Fruit fly (Drosophila melanogaster) whole organism, larva: ENCODE results near the gene CG11842.
A peak's percentile ranks its signal among the peaks of the same experiment; 100 is the strongest.

Experiments used
- noc ChIP-seq: fragments of 200-800 bp; sonication (Bioruptor generic); optimal IDR thresholded peaks from 3 replicates; lab custom pipeline; 2019; ENCODE audit warnings: missing biosample characterization, mild to moderate bottlenecking, missing genetic modification characterization, moderate library complexity

Gene CG11842

dm6 chr3R:29052380-29052779, at the start of gene CG11842:
CG11842 (plus strand) TSS chr3R:29052680.
- TF ChIP-seq noc: no peak

- TF ChIP-seq noc: no peak
Measured at dm6 chr3R:29004884-29005621, 47.4 kb upstream of the CG11842 start.

dm6 chr3R:29005622-29006018, 46.9 kb upstream of the CG11842 start:
- no peak for TF ChIP-seq noc

dm6 chr3R:29011144-29011543, 41.3 kb upstream of the CG11842 start:
- no peak for TF ChIP-seq noc

DNA sequence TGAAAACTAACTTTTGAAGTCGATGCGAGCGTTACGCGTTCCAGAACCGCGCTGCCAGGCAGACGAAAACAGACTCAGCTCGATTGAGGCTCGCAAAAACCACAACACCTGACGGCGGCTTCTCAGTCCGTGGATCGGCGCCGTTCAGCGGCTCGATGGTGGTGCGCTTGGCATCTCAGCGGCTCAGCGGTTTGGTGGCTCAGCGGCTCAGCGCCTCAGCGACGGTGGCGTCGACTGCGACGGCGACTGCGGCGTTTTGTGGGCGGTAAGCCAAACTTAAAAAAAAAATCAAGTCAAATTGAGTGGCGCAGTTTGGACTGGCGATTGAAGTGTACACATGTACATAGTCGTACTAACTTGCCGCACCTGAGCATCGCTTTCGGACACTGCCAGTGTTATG, 32.1 kb upstream of the CG11842 start, which contains the start of gene wat:
Gene wat, minus strand, starts transcription at position 41 of the 400 bp plus-strand sequence.
- TF ChIP-seq noc: no peak

dm6 chr3R:29024671-29025070, 27.8 kb upstream of the CG11842 start, which contains the start of gene CG14518:
CG14518 (plus strand) TSS chr3R:29024971.
- TF ChIP-seq noc: no peak

DNA sequence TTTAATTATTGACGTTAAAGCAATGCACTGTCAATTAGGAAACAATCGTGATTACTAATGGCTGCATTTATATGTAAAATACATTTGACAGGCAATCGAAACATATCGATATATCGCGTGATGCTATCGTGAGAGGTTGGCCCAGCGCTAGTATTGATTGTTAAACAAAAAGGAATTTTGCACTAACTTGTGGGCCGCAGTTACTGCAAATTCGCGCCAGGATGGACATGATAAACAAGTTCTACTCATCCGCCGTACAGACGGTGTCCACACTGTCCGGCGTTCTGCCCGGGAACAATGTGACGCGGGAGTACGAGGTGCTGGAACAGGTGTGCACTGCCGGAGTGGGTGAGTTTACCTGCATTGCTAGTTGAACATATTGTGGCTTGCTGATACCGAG, 25.4 kb upstream of the CG11842 start, which contains the start of the genes eIF4E6 and CG1951:
Gene eIF4E6, minus strand, starts transcription at position 53 of the 400 bp plus-strand sequence.
Gene CG1951, plus strand, starts transcription at position 115 of the 400 bp plus-strand sequence.
- TF ChIP-seq noc: no peak

dm6 chr3R:29032542-29032941, 19.9 kb upstream of the CG11842 start, which contains the start of gene Ssl2:
Ssl2 (minus strand) TSS chr3R:29032642.
- no peak for TF ChIP-seq noc

dm6 chr3R:29033909-29034629, 18.4 kb upstream of the CG11842 start, which contains the start of the genes beta4GalNAcTB and Cpsf100:
beta4GalNAcTB (minus strand) TSS chr3R:29034008.
Cpsf100 (plus strand) TSS chr3R:29034573.
- TF ChIP-seq noc: peak; percentile 78

dm6 chr3R:29038960-29039581, 13.4 kb upstream of the CG11842 start, which contains the start of the genes Slu7 and Pkc98E:
Slu7 (minus strand) TSS chr3R:29039071.
Pkc98E (plus strand) TSS chr3R:29039156.
- TF ChIP-seq noc: peak; percentile 43

DNA sequence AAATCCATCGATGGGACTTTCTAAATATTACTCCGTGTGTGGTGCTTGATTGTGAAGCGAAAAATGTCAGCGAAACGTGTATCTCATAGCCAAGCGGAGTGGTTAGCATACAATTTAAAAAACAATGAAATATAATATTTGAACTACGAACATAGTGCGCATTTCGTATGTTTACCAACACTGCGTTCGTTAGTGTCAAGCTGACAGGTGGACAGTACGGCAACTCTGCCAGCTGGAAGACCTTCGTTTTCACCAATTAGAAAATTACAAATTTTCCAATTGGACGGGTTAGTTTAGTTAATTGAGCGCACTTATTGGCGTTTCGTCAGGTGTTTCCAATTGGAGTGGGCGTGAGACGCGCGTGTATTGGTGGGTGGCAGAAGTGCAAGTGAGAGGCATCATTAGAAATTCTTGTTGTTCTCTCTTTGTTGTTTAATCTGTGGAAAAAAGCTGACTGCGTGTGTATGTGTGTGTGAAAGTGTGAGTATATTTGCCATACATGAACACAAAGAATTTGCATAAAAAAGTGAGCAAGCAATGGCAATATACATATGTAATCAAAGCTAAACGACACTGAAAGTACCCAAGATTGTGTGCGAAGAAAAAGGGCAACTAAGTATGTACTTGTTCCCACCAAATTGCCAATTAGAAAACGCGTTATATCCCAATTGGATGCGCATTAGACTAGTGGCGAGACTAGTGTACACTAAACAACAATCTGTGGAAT, 12.6 kb upstream of the CG11842 start:
- no peak for TF ChIP-seq noc

- TF ChIP-seq noc: no peak
Measured at dm6 chr3R:29040526-29041195, 11.8 kb upstream of the CG11842 start.

- no peak for TF ChIP-seq noc
Measured at dm6 chr3R:29049055-29049722, 3.3 kb upstream of the CG11842 start, which contains the start of gene CG11837. CG11837 (plus strand) TSS chr3R:29049493.

- TF ChIP-seq noc: no peak
Measured at dm6 chr3R:29050756-29051155, 1.7 kb upstream of the CG11842 start, which contains the start of gene CG11841. CG11841 (plus strand) TSS chr3R:29051056.

dm6 chr3R:29054047-29054446, 1.6 kb downstream of the CG11842 start, which contains the start of gene CG11843:
CG11843 (plus strand) TSS chr3R:29054347.
- TF ChIP-seq noc: no peak
